Fruit fly (Drosophila melanogaster): ENCODE data around the gene pzg.

dm6 chr3L:21251381-21251780 is 34.5 kb upstream of the pzg start:
- no peak for TF ChIP-seq CTCF (optimal IDR thresholded peaks at IDR 0.05)
- TF ChIP-seq CG8478 (optimal IDR thresholded peaks at IDR 0.05): no peak

Data from S2 (cell line).